Worm (Caenorhabditis elegans): ENCODE measurements around the gene C09G12.17.

- TF ChIP-seq W03F9.2 (tag; optimal IDR thresholded peaks at IDR 0.05) = no peak
- TF ChIP-seq him-1 (tag; optimal IDR thresholded peaks at IDR 0.05) = no peak
Observed at ce11 chrIV:3452516-3452915, 43.7 kb downstream of the C09G12.17 start.
